Worm (Caenorhabditis elegans): ENCODE data around the gene adm-2.

Gene adm-2

ce11 chrX:13665447-13665846, 22.3 kb upstream of the adm-2 start (continued):
- TF ChIP-seq nhr-42 (GFP tag; IDR thresholded peaks at IDR 0.05) (peak; percentile 91), nhr-77 (tag; optimal IDR thresholded peaks at IDR 0.05) (peak; percentile 80), unc-39 (tag; optimal IDR thresholded peaks at IDR 0.05) (no peak), zip-2 (tag; optimal IDR thresholded peaks at IDR 0.05) (peak; percentile 66), zfp-2 (tag; optimal IDR thresholded peaks at IDR 0.05) (peak; percentile 71), lin-1 (GFP tag; IDR thresholded peaks at IDR 0.05) (peak; percentile 92), ama-1 (optimal IDR thresholded peaks at IDR 0.05) (no peak), F37D6.2 (tag; optimal IDR thresholded peaks at IDR 0.05) (peak; percentile 83), tra-1 (GFP tag; IDR thresholded peaks at IDR 0.05) (peak; percentile 95), F10B5.3 (tag; optimal IDR thresholded peaks at IDR 0.05) (peak; percentile 85), zfp-3 (GFP tag; conservative IDR thresholded peaks at IDR 0.05) (peak; percentile 68; the same call in 1 of the 2 replicates)

ce11 chrX:13666864-13667263, 20.9 kb upstream of the adm-2 start:
- peak in 1 of 2 experiments; percentile 90 for TF ChIP-seq unc-62 (GFP tag; optimal IDR thresholded peaks at IDR 0.05 in 1 of 2)
- TF ChIP-seq unc-62 (tag; optimal IDR thresholded peaks at IDR 0.05) = no peak
- TF ChIP-seq arid-1 (GFP tag; conservative IDR thresholded peaks at IDR 0.05) = no peak

ce11 chrX:13668728-13669127, 19.0 kb upstream of the adm-2 start, which contains the start of gene C04A11.2:
C04A11.2 (minus strand) TSS chrX:13668828.
- TF ChIP-seq unc-62 (GFP tag; optimal IDR thresholded peaks at IDR 0.05 in 1 of 2) (peak in 1 of 2 experiments; percentile 19), unc-62 (tag; optimal IDR thresholded peaks at IDR 0.05) (no peak), ceh-20 (GFP tag; IDR thresholded peaks at IDR 0.05) (no peak), ama-1 (optimal IDR thresholded peaks at IDR 0.05) (no peak), egl-27 (tag; optimal IDR thresholded peaks at IDR 0.05) (no peak), nhr-111 (GFP tag; optimal IDR thresholded peaks at IDR 0.05) (no peak), jun-1 (tag; optimal IDR thresholded peaks at IDR 0.05) (no peak)

ce11 chrX:13669641-13670040, 18.1 kb upstream of the adm-2 start:
- TF ChIP-seq tag-97 (GFP tag; IDR thresholded peaks at IDR 0.05) (no peak), nhr-28 (tag; optimal IDR thresholded peaks at IDR 0.05) (peak; percentile 57), mep-1 (tag; optimal IDR thresholded peaks at IDR 0.05) (peak; percentile 62), mes-2 (tag; optimal IDR thresholded peaks at IDR 0.05; ENCODE audit: poor library complexity, severe bottlenecking) (peak; percentile 63), dmd-9 (GFP tag; IDR thresholded peaks at IDR 0.05) (no peak), zip-2 (tag; optimal IDR thresholded peaks at IDR 0.05) (no peak), hlh-30 (tag; optimal IDR thresholded peaks at IDR 0.05; ENCODE audit: insufficient read depth) (peak; percentile 5), F26F4.8 (GFP tag; conservative IDR thresholded peaks at IDR 0.05) (no peak), php-3 (GFP tag; IDR thresholded peaks at IDR 0.05) (no peak), pqm-1 (tag; optimal IDR thresholded peaks at IDR 0.05) (peak; percentile 39), saeg-2 (GFP tag; IDR thresholded peaks at IDR 0.05) (no peak), dpl-1 (GFP tag; optimal IDR thresholded peaks at IDR 0.05) (peak; percentile 74), nhr-6 (tag; optimal IDR thresholded peaks at IDR 0.05) (no peak), fkh-10 (GFP tag; optimal IDR thresholded peaks at IDR 0.05) (no peak), lin-39 (tag; optimal IDR thresholded peaks at IDR 0.05) (no peak), zip-11 (GFP tag; IDR thresholded peaks at IDR 0.05) (no peak), skn-1 (tag; optimal IDR thresholded peaks at IDR 0.05) (no peak), rbr-2 (tag; optimal IDR thresholded peaks at IDR 0.05) (no peak), hlh-11 (tag; optimal IDR thresholded peaks at IDR 0.05) (peak; percentile 67), daf-16 (GFP tag; optimal IDR thresholded peaks at IDR 0.05) (no peak), daf-16 (tag; optimal IDR thresholded peaks at IDR 0.05) (peak; percentile 96), dve-1 (tag; optimal IDR thresholded peaks at IDR 0.05; ENCODE audit: insufficient read depth) (peak; percentile 75), lin-13 (GFP tag; optimal IDR thresholded peaks at IDR 0.05) (no peak), egl-27 (tag; optimal IDR thresholded peaks at IDR 0.05) (no peak), lsy-2 (tag; optimal IDR thresholded peaks at IDR 0.05) (peak in 1 of 2 experiments; percentile 44), dmd-6 (GFP tag; IDR thresholded peaks at IDR 0.05) (peak; percentile 10; the same call in 1 of the 2 replicates), ctbp-1 (GFP tag; IDR thresholded peaks at IDR 0.05) (no peak), fos-1 (tag; optimal IDR thresholded peaks at IDR 0.05) (no peak), lin-1 (GFP tag; IDR thresholded peaks at IDR 0.05) (no peak), egl-43 (GFP tag; IDR thresholded peaks at IDR 0.05) (no peak), pha-4 (GFP tag; IDR thresholded peaks at IDR 0.05) (peak; percentile 53; the same call in 1 of the 2 replicates), pha-4 (tag; optimal IDR thresholded peaks at IDR 0.05) (peak; percentile 65)
